Fruit fly (Drosophila melanogaster) whole organism, embryonic: ENCODE data around the gene CG13252.

ENCODE experiments used
- Atf-2 ChIP-seq: fragments of 200-800 bp; sonication (Bioruptor generic); optimal IDR thresholded peaks from 2 replicates; lab custom pipeline; 2016; ENCODE audit warnings: missing biosample characterization, missing genetic modification characterization
- B-H1 ChIP-seq: fragments of 200-800 bp; sonication (Bioruptor generic); IDR thresholded peaks from 3 replicates; pipeline ENCODE4 v1.3.6; 2022; ENCODE audit warnings: missing biosample characterization, missing genetic modification characterization
- CG10209 ChIP-seq: fragments of 200-800 bp; sonication (Bioruptor generic); optimal IDR thresholded peaks from 3 replicates; lab custom pipeline; 2017; ENCODE audit warnings: missing biosample characterization, mild to moderate bottlenecking, missing genetic modification characterization, missing genetic modification reagents
- CG11560 ChIP-seq: fragments of 200-800 bp; sonication (Bioruptor generic); IDR thresholded peaks from 3 replicates; pipeline ENCODE4 v1.3.6; 2022; ENCODE audit warnings: missing biosample characterization, missing genetic modification characterization
- CG12236 ChIP-seq: fragments of 200-800 bp; sonication (Bioruptor generic); optimal IDR thresholded peaks from 2 replicates; lab custom pipeline; 2016; ENCODE audit warnings: missing biosample characterization, missing genetic modification characterization
- CG12299 ChIP-seq: fragments of 200-800 bp; sonication (Bioruptor generic); optimal IDR thresholded peaks from 2 replicates; lab custom pipeline; 2018; ENCODE audit warnings: missing biosample characterization, mild to moderate bottlenecking, missing genetic modification characterization
- CG13287 ChIP-seq: fragments of 200-800 bp; sonication (Bioruptor generic); IDR thresholded peaks from 2 replicates; pipeline ENCODE4 v1.3.6; 2022; ENCODE audit warnings: missing biosample characterization, missing genetic modification characterization; ENCODE audit not compliant: partially characterized antibody
- CG14860 ChIP-seq: fragments of 200-800 bp; sonication (Bioruptor generic); IDR thresholded peaks from 3 replicates; pipeline ENCODE4 v1.3.6; 2022; ENCODE audit warnings: missing biosample characterization, missing genetic modification characterization; ENCODE audit not compliant: partially characterized antibody
- CG14965 ChIP-seq: fragments of 200-800 bp; sonication (Bioruptor generic); optimal IDR thresholded peaks from 2 replicates; lab custom pipeline; 2016; ENCODE audit warnings: missing biosample characterization, missing genetic modification characterization, borderline replicate concordance
- CG15479 ChIP-seq: fragments of 200-800 bp; sonication (Bioruptor generic); optimal IDR thresholded peaks from 3 replicates; lab custom pipeline; 2019; ENCODE audit warnings: missing biosample characterization, mild to moderate bottlenecking, missing genetic modification characterization, moderate library complexity
- CG16813 ChIP-seq: fragments of 200-800 bp; sonication (Bioruptor generic); IDR thresholded peaks from 3 replicates; pipeline ENCODE4 v1.3.6; 2022; ENCODE audit warnings: missing biosample characterization, missing genetic modification characterization; ENCODE audit not compliant: partially characterized antibody
- CG17186 ChIP-seq: fragments of 200-800 bp; sonication (Bioruptor generic); optimal IDR thresholded peaks from 3 replicates; lab custom pipeline; 2017; ENCODE audit warnings: missing biosample characterization, missing genetic modification reagents, missing genetic modification characterization
- CG1792 ChIP-seq: fragments of 200-800 bp; sonication (Bioruptor generic); optimal IDR thresholded peaks from 2 replicates; lab custom pipeline; 2016; ENCODE audit warnings: missing biosample characterization, missing genetic modification characterization
- CG2129 ChIP-seq: fragments of 200-800 bp; sonication (Bioruptor generic); IDR thresholded peaks from 2 replicates; pipeline ENCODE4 v1.3.6; 2022; ENCODE audit warnings: missing biosample characterization, missing genetic modification characterization; ENCODE audit not compliant: partially characterized antibody
- CG31365 ChIP-seq: fragments of 200-800 bp; sonication (Bioruptor generic); optimal IDR thresholded peaks from 2 replicates; lab custom pipeline; 2018; ENCODE audit warnings: missing biosample characterization, mild to moderate bottlenecking, missing genetic modification characterization
- CG3163 ChIP-seq: fragments of 200-800 bp; sonication (Bioruptor generic); optimal IDR thresholded peaks from 3 replicates; lab custom pipeline; 2016; ENCODE audit warnings: missing biosample characterization, missing genetic modification characterization
- CG34376 ChIP-seq: fragments of 200-800 bp; sonication (Bioruptor generic); optimal IDR thresholded peaks from 2 replicates; lab custom pipeline; 2018; ENCODE audit warnings: missing biosample characterization, mild to moderate bottlenecking, missing genetic modification characterization
- CG5245 ChIP-seq: fragments of 200-800 bp; sonication (Bioruptor generic); optimal IDR thresholded peaks from 3 replicates; lab custom pipeline; 2016; ENCODE audit warnings: missing biosample characterization, missing genetic modification characterization
- CG9797 ChIP-seq: fragments of 200-800 bp; sonication (Bioruptor generic); optimal IDR thresholded peaks from 3 replicates; lab custom pipeline; 2018; ENCODE audit warnings: missing biosample characterization, mild to moderate bottlenecking, missing genetic modification characterization
- E2f1 ChIP-seq: fragments of 200-800 bp; sonication (Bioruptor generic); IDR thresholded peaks from 2 replicates; pipeline ENCODE4 v1.3.6; 2022; ENCODE audit warnings: missing biosample characterization, missing genetic modification characterization
- Hey ChIP-seq: fragments of 200-800 bp; sonication (Bioruptor generic); optimal IDR thresholded peaks from 3 replicates; lab custom pipeline; 2018; ENCODE audit warnings: missing biosample characterization, mild to moderate bottlenecking, missing genetic modification characterization
- HmgD ChIP-seq: fragments of 200-800 bp; sonication (Bioruptor generic); optimal IDR thresholded peaks from 3 replicates; lab custom pipeline; 2016; ENCODE audit warnings: missing biosample characterization, missing genetic modification characterization
- Hmr ChIP-seq: fragments of 200-800 bp; sonication (Bioruptor generic); optimal IDR thresholded peaks from 3 replicates; lab custom pipeline; 2017; ENCODE audit warnings: mild to moderate bottlenecking, missing biosample characterization, missing genetic modification reagents, missing genetic modification characterization
- MTF-1 ChIP-seq: fragments of 200-800 bp; sonication (Bioruptor generic); optimal IDR thresholded peaks from 2 replicates; lab custom pipeline; 2018; ENCODE audit warnings: missing biosample characterization, mild to moderate bottlenecking, missing genetic modification characterization, borderline replicate concordance
- Sry-δ ChIP-seq: fragments of 200-800 bp; sonication (Bioruptor generic); optimal IDR thresholded peaks from 2 replicates; lab custom pipeline; 2016; ENCODE audit warnings: missing biosample characterization, missing genetic modification characterization
- Ssrp ChIP-seq: fragments of 200-800 bp; sonication (Bioruptor generic); optimal IDR thresholded peaks from 2 replicates; lab custom pipeline; 2018; ENCODE audit warnings: missing biosample characterization, mild to moderate bottlenecking, missing genetic modification characterization, moderate library complexity
- TFAM ChIP-seq: fragments of 200-800 bp; sonication (Bioruptor generic); optimal IDR thresholded peaks from 2 replicates; lab custom pipeline; 2017; ENCODE audit warnings: missing biosample characterization, missing genetic modification characterization, inconsistent platforms
- ato ChIP-seq: fragments of 200-800 bp; sonication (Bioruptor generic); IDR thresholded peaks from 2 replicates; pipeline ENCODE4 v1.3.6; 2022; ENCODE audit warnings: missing biosample characterization, missing genetic modification characterization; ENCODE audit not compliant: partially characterized antibody
- bbx ChIP-seq: fragments of 200-800 bp; sonication (Bioruptor generic); IDR thresholded peaks from 2 replicates; pipeline ENCODE4 v1.3.6; 2022; ENCODE audit warnings: missing biosample characterization, missing genetic modification characterization; ENCODE audit not compliant: partially characterized antibody
- cas ChIP-seq: fragments of 200-800 bp; sonication (Bioruptor generic); IDR thresholded peaks from 2 replicates; pipeline ENCODE4 v1.3.6; 2022; ENCODE audit warnings: missing biosample characterization, missing genetic modification characterization
- crp ChIP-seq, 2 experiments: fragments of 200-800 bp; sonication (Bioruptor generic); optimal IDR thresholded peaks; 2 replicates in 1 of 2; 3 replicates in 1 of 2; lab custom pipeline; 2017; ENCODE audit warnings: missing biosample characterization in 2 of 2, missing genetic modification characterization in 2 of 2, mild to moderate bottlenecking in 1 of 2, moderate library complexity in 1 of 2
- da ChIP-seq: fragments of 200-800 bp; sonication (Bioruptor generic); optimal IDR thresholded peaks from 2 replicates; lab custom pipeline; 2016; ENCODE audit warnings: missing biosample characterization, missing genetic modification characterization
- dan ChIP-seq: fragments of 200-800 bp; sonication (Bioruptor generic); IDR thresholded peaks from 2 replicates; pipeline ENCODE4 v1.3.6; 2022; ENCODE audit warnings: missing biosample characterization, missing genetic modification characterization
- dimm ChIP-seq: fragments of 200-800 bp; sonication (Bioruptor generic); IDR thresholded peaks from 2 replicates; pipeline ENCODE4 v1.3.6; 2022; ENCODE audit warnings: missing biosample characterization, missing genetic modification characterization
- ems ChIP-seq: fragments of 200-800 bp; sonication (Bioruptor generic); optimal IDR thresholded peaks from 3 replicates; lab custom pipeline; 2016; ENCODE audit warnings: missing biosample characterization, missing genetic modification characterization
- gce ChIP-seq: fragments of 200-800 bp; sonication (Bioruptor generic); IDR thresholded peaks from 3 replicates; pipeline ENCODE4 v1.3.6; 2022; ENCODE audit warnings: missing biosample characterization, missing genetic modification characterization
- gsb ChIP-seq: fragments of 200-800 bp; sonication (Bioruptor generic); IDR thresholded peaks from 2 replicates; pipeline ENCODE4 v1.3.6; 2022; ENCODE audit warnings: missing biosample characterization, missing genetic modification characterization
- inv ChIP-seq: fragments of 200-800 bp; sonication (Bioruptor generic); IDR thresholded peaks from 2 replicates; pipeline ENCODE4 v1.3.6; 2022; ENCODE audit warnings: missing biosample characterization, missing genetic modification characterization; ENCODE audit not compliant: partially characterized antibody
- jumu ChIP-seq: fragments of 200-800 bp; sonication (Bioruptor generic); optimal IDR thresholded peaks from 3 replicates; lab custom pipeline; 2016; ENCODE audit warnings: missing biosample characterization, missing genetic modification characterization
- kah ChIP-seq: fragments of 200-800 bp; sonication (Bioruptor generic); optimal IDR thresholded peaks from 2 replicates; lab custom pipeline; 2018; ENCODE audit warnings: missing biosample characterization, mild to moderate bottlenecking, missing genetic modification characterization
- lola ChIP-seq, 3 experiments: fragments of >200 bp in 2 of 3; fragments of 200-800 bp in 1 of 3; sonication (Bioruptor generic) in 1 of 3; optimal IDR thresholded peaks; 2 replicates each; lab custom pipeline; 2017 to 2019; ENCODE audit warnings: missing biosample characterization in 3 of 3, missing genetic modification characterization in 3 of 3, mild to moderate bottlenecking in 1 of 3, moderate library complexity in 1 of 3
- pb ChIP-seq: fragments of 200-800 bp; sonication (Bioruptor generic); optimal IDR thresholded peaks from 3 replicates; lab custom pipeline; 2016; ENCODE audit warnings: missing biosample characterization, missing genetic modification characterization
- pfk ChIP-seq: fragments of 200-800 bp; sonication (Bioruptor generic); optimal IDR thresholded peaks from 2 replicates; lab custom pipeline; 2018; ENCODE audit warnings: missing biosample characterization, mild to moderate bottlenecking, missing genetic modification characterization, moderate library complexity
- psq ChIP-seq: fragments of 200-800 bp; sonication (Bioruptor generic); optimal IDR thresholded peaks from 2 replicates; lab custom pipeline; 2017; ENCODE audit warnings: missing biosample characterization, missing genetic modification characterization
- seq ChIP-seq: fragments of 200-800 bp; sonication (Bioruptor generic); IDR thresholded peaks from 2 replicates; pipeline ENCODE4 v1.3.6; 2022; ENCODE audit warnings: missing biosample characterization, missing genetic modification characterization
- stc ChIP-seq: fragments of 200-800 bp; sonication (Bioruptor generic); IDR thresholded peaks from 2 replicates; pipeline ENCODE4 v1.3.6; 2022; ENCODE audit warnings: missing biosample characterization, missing genetic modification characterization
- tll ChIP-seq, 2 experiments: fragments of 200-800 bp in 1 of 2; fragments of >200 bp in 1 of 2; sonication (Bioruptor generic) in 1 of 2; optimal IDR thresholded peaks; 2 replicates each; lab custom pipeline; 2017 to 2019; ENCODE audit warnings: missing biosample characterization in 2 of 2, missing genetic modification characterization in 2 of 2, mild to moderate bottlenecking in 1 of 2, moderate library complexity in 1 of 2
- tx ChIP-seq: fragments of 200-800 bp; sonication (Bioruptor generic); optimal IDR thresholded peaks from 2 replicates; lab custom pipeline; 2016; ENCODE audit warnings: missing biosample characterization, missing genetic modification characterization
- zen2 ChIP-seq: fragments of 200-800 bp; sonication (Bioruptor generic); IDR thresholded peaks from 3 replicates; pipeline ENCODE4 v1.3.6; 2022; ENCODE audit warnings: missing biosample characterization, missing genetic modification characterization; ENCODE audit not compliant: partially characterized antibody

Gene CG13252

dm6 chr3L:20785742-20786427 is 55.5 kb downstream of the CG13252 start, which contains the start of gene Pcif1 (continued):
- TF ChIP-seq HmgD (GFP tag; lab: Kevin White, UChicago) (peak; percentile 22), ems (no peak), gce (GFP tag; lab: Robert Waterston, UW) (no peak), TFAM (no peak), gsb (GFP tag; lab: Robert Waterston, UW) (no peak), inv (GFP tag; lab: Robert Waterston, UW) (peak; percentile 99), MTF-1 (GFP tag; lab: Kevin White, UChicago) (no peak), ato (GFP tag; lab: Robert Waterston, UW) (peak; percentile 99), CG31365 (no peak), tll (GFP tag; optimal IDR thresholded peaks at IDR 0.05; lab: Kevin White, UChicago) (no peak), CG10209 (no peak), CG12299 (peak; percentile 4), pfk (GFP tag; lab: Kevin White, UChicago) (no peak), da (GFP tag; lab: Kevin White, UChicago) (no peak), CG16813 (peak; percentile 99), CG17186 (GFP tag; lab: Kevin White, UChicago) (peak; percentile 72), stc (GFP tag; lab: Robert Waterston, UW) (no peak), dimm (GFP tag; lab: Robert Waterston, UW) (no peak), tx (no peak), E2f1 (no peak), Atf-2 (GFP tag; lab: Kevin White, UChicago) (no peak), CG3163 (GFP tag; lab: Kevin White, UChicago) (no peak), CG13287 (GFP tag; lab: Robert Waterston, UW) (peak; percentile 99), pb (GFP tag; lab: Kevin White, UChicago) (no peak), kah (GFP tag; lab: Kevin White, UChicago) (peak; percentile 1), CG11560 (tag; lab: Robert Waterston, UW) (no peak), CG15479 (GFP tag; lab: Kevin White, UChicago) (no peak), Ssrp (tag; lab: Kevin White, UChicago) (no peak), seq (GFP tag; lab: Robert Waterston, UW) (no peak), CG5245 (GFP tag; lab: Kevin White, UChicago) (no peak), CG1792 (GFP tag; lab: Kevin White, UChicago) (no peak)

- TF ChIP-seq bbx (GFP tag; lab: Robert Waterston, UW), result peak; percentile 97
- TF ChIP-seq B-H1 (GFP tag; lab: Robert Waterston, UW), result no peak
- TF ChIP-seq CG34376 (GFP tag; lab: Kevin White, UChicago), result no peak
- peak; percentile 74 for TF ChIP-seq CG2129 (GFP tag; lab: Robert Waterston, UW)
- no peak for TF ChIP-seq Hmr (GFP tag; lab: Kevin White, UChicago)
- no peak for TF ChIP-seq crp (GFP tag; optimal IDR thresholded peaks at IDR 0.05; lab: Kevin White, UChicago)
- TF ChIP-seq pb (GFP tag; lab: Kevin White, UChicago), result no peak
- TF ChIP-seq jumu (GFP tag; lab: Kevin White, UChicago), result no peak
- no peak for TF ChIP-seq cas (GFP tag; lab: Robert Waterston, UW)
- TF ChIP-seq CG14860, result peak; percentile 86
- no peak for TF ChIP-seq CG14965 (GFP tag; lab: Kevin White, UChicago)
- TF ChIP-seq CG9797 (GFP tag; lab: Kevin White, UChicago), result peak; percentile 5
- no peak for TF ChIP-seq lola (GFP tag; optimal IDR thresholded peaks at IDR 0.05; lab: Kevin White, UChicago)
- TF ChIP-seq psq (GFP tag; lab: Kevin White, UChicago), result no peak
- TF ChIP-seq Sry-δ (GFP tag; lab: Kevin White, UChicago), result peak; percentile 94
- no peak for TF ChIP-seq dan
- TF ChIP-seq zen2 (GFP tag; lab: Robert Waterston, UW), result peak; percentile 94
- no peak for TF ChIP-seq Hey (tag; lab: Kevin White, UChicago)
- no peak for TF ChIP-seq CG12236
These were observed 57.5 kb downstream of the CG13252 start, which contains the start of gene CG11396 for dm6 chr3L:20787835-20788380. CG11396 (minus strand) TSS chr3L:20788137.
